Worm (Caenorhabditis elegans): ENCODE data around the gene sre-41.

The sre-41 gene

ce11 chrII:12341566-12342223 lies 46.4 kb upstream of the sre-41 start:
- TF ChIP-seq zfh-2 (GFP tag; conservative IDR thresholded peaks at IDR 0.05): peak; percentile 93
- TF ChIP-seq Y53G8AR.9 (GFP tag; conservative IDR thresholded peaks at IDR 0.05): no peak
- TF ChIP-seq mcd-1 (GFP tag; IDR thresholded peaks at IDR 0.05): peak; percentile 25; the same call in 1 of the 2 replicates
- peak; percentile 95 for TF ChIP-seq egrh-3 (GFP tag; IDR thresholded peaks at IDR 0.05)

- TF ChIP-seq pbrm-1 (GFP tag; IDR thresholded peaks at IDR 0.05) (0 out of 2 replicates have a peak, but pooled peaks have one; percentile 22), Y53G8AR.9 (GFP tag; conservative IDR thresholded peaks at IDR 0.05) (no peak), aptf-2 (GFP tag; conservative IDR thresholded peaks at IDR 0.05) (no peak), F22D6.2 (tag; optimal IDR thresholded peaks at IDR 0.05) (no peak), ztf-28 (GFP tag; IDR thresholded peaks at IDR 0.05) (0 out of 2 replicates have a peak, but pooled peaks have one; percentile 2), egrh-3 (GFP tag; IDR thresholded peaks at IDR 0.05) (peak; percentile 67; the same call in 1 of the 2 replicates), zfh-2 (GFP tag; conservative IDR thresholded peaks at IDR 0.05) (peak; percentile 74), lag-1 (GFP tag; IDR thresholded peaks at IDR 0.05) (no peak)
These were observed 45.2 kb upstream of the sre-41 start for ce11 chrII:12342928-12343327.

- no peak for TF ChIP-seq ama-1 (optimal IDR thresholded peaks at IDR 0.05)
- no peak for TF ChIP-seq ama-1 (GFP tag; optimal IDR thresholded peaks at IDR 0.05)
- TF ChIP-seq cebp-2 (GFP tag; IDR thresholded peaks at IDR 0.05): no peak
- no peak for TF ChIP-seq pbrm-1 (GFP tag; IDR thresholded peaks at IDR 0.05)
- TF ChIP-seq F52B5.7 (tag; optimal IDR thresholded peaks at IDR 0.05): no peak
These were observed 44.4 kb upstream of the sre-41 start for ce11 chrII:12343710-12344109.

DNA sequence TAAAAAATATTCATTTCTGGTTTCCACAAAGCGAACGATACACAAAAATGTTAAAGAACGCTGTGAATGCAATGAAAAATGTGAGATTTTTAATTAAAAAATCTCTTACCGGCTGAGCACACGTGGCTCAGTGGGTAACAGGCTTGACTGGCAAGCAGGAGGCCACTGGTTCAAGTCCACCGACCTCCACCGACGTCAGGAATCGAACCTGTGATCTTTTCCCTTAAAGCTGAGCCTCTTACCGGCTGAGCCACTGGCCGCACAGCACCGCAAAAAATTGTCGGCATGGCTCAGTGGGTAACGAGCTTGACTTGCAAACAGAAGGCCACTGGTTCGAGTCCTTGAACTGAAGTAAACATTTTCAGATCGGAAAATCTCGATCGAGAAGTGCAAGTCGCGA lies 43.3 kb upstream of the sre-41 start, which contains the start of gene C44C11.6:
TSS of gene C44C11.6 (plus strand) at position 23 of the 400 bp plus-strand sequence.
- TF ChIP-seq K11D2.4 (GFP tag; IDR thresholded peaks at IDR 0.05) (peak; percentile 15; the same call in 1 of the 2 replicates), cebp-1 (GFP tag; IDR thresholded peaks at IDR 0.05) (no peak), cebp-1 (tag; optimal IDR thresholded peaks at IDR 0.05) (peak; percentile 12), atf-7 (tag; optimal IDR thresholded peaks at IDR 0.05) (peak; percentile 32), tbp1 (GFP tag; optimal IDR thresholded peaks at IDR 0.05) (peak; percentile 17), nhr-120 (GFP tag; IDR thresholded peaks at IDR 0.05) (0 out of 2 replicates have a peak, but pooled peaks have one; percentile 24), B0261.1 (tag; optimal IDR thresholded peaks at IDR 0.05) (no peak), lin-26 (GFP tag; IDR thresholded peaks at IDR 0.05) (0 out of 2 replicates have a peak, but pooled peaks have one; percentile 53), pbrm-1 (GFP tag; IDR thresholded peaks at IDR 0.05) (0 out of 2 replicates have a peak, but pooled peaks have one; percentile 12), F52B5.7 (tag; optimal IDR thresholded peaks at IDR 0.05) (peak; percentile 64), B0336.3 (GFP tag; IDR thresholded peaks at IDR 0.05) (no peak), lsy-27 (tag; optimal IDR thresholded peaks at IDR 0.05; ENCODE audit: borderline replicate concordance, insufficient read depth) (no peak), nhr-27 (tag; optimal IDR thresholded peaks at IDR 0.05) (peak; percentile 6), F22D6.2 (tag; optimal IDR thresholded peaks at IDR 0.05) (no peak), F55B11.4 (tag; optimal IDR thresholded peaks at IDR 0.05; ENCODE audit: borderline replicate concordance, insufficient read depth) (no peak), lag-1 (GFP tag; IDR thresholded peaks at IDR 0.05) (0 out of 2 replicates have a peak, but pooled peaks have one; percentile 53), ztf-28 (GFP tag; IDR thresholded peaks at IDR 0.05) (no peak), zfh-2 (GFP tag; conservative IDR thresholded peaks at IDR 0.05) (peak; percentile 83), dox-1 (GFP tag; IDR thresholded peaks at IDR 0.05) (0 out of 2 replicates have a peak, but pooled peaks have one; percentile 30), hsf-1 (GFP tag; IDR thresholded peaks at IDR 0.05) (0 out of 2 replicates have a peak, but pooled peaks have one; percentile 24), chd-7 (tag; optimal IDR thresholded peaks at IDR 0.05) (peak; percentile 4), him-1 (tag; optimal IDR thresholded peaks at IDR 0.05) (peak; percentile 18), mcd-1 (GFP tag; IDR thresholded peaks at IDR 0.05) (peak; percentile 34), F37B4.10 (GFP tag; IDR thresholded peaks at IDR 0.05) (0 out of 2 replicates have a peak, but pooled peaks have one; percentile 33), F33H1.4 (GFP tag; IDR thresholded peaks at IDR 0.05) (0 out of 2 replicates have a peak, but pooled peaks have one; percentile 16), rpc-1 (optimal IDR thresholded peaks at IDR 0.05) (no peak), rpc-1 (tag; optimal IDR thresholded peaks at IDR 0.05) (peak; percentile 48), ceh-100 (GFP tag; IDR thresholded peaks at IDR 0.05) (no peak)

All from whole organism, young adult.